Worm (Caenorhabditis elegans) whole organism, young adult: ENCODE results near the gene Y39E4B.11.

Source experiments
- B0019.2 ChIP-seq: fragments of 200-800 bp; sonication (Bioruptor generic); conservative IDR thresholded peaks from 2 replicates; pipeline ENCODE4 v1.3.6; 2022; ENCODE audit warnings: missing genetic modification reagents, missing genetic modification characterization, missing compliant biosample characterization
- B0336.3 ChIP-seq: fragments of 200-800 bp; sonication (Bioruptor generic); IDR thresholded peaks from 2 replicates; pipeline ENCODE4 v1.3.6; 2022; ENCODE audit warnings: missing genetic modification characterization, missing compliant biosample characterization
- D2030.7 ChIP-seq: fragments of 200-800 bp; sonication (Bioruptor generic); IDR thresholded peaks from 2 replicates; pipeline ENCODE4 v1.3.6; 2022; ENCODE audit warnings: missing genetic modification reagents, missing genetic modification characterization, missing compliant biosample characterization
- F33H1.4 ChIP-seq: fragments of 200-800 bp; sonication (Bioruptor generic); IDR thresholded peaks from 2 replicates; pipeline ENCODE4 v1.3.6; 2022; ENCODE audit warnings: missing genetic modification reagents, missing genetic modification characterization, missing compliant biosample characterization
- F49E8.2 ChIP-seq: sonication (generic microtip); optimal IDR thresholded peaks from 3 replicates; lab custom pipeline; 2017; ENCODE audit warnings: missing genetic modification characterization, mild to moderate bottlenecking, missing compliant biosample characterization, antibody characterized with exemption, moderate library complexity; ENCODE audit not compliant: insufficient read depth
- F55B11.4 ChIP-seq: sonication (generic microtip); optimal IDR thresholded peaks from 2 replicates; lab custom pipeline; 2016; ENCODE audit warnings: missing compliant biosample characterization, missing genetic modification characterization, borderline replicate concordance; ENCODE audit not compliant: insufficient read depth
- F57A8.1 ChIP-seq: fragments of 200-800 bp; sonication (Bioruptor generic); optimal IDR thresholded peaks from 2 replicates; lab custom pipeline; 2018; ENCODE audit warnings: mild to moderate bottlenecking, missing genetic modification characterization, moderate library complexity, missing compliant biosample characterization
- T07F8.4 ChIP-seq: sonication (generic microtip); optimal IDR thresholded peaks from 2 replicates; lab custom pipeline; 2016; ENCODE audit warnings: mild to moderate bottlenecking, missing genetic modification characterization, moderate library complexity, missing compliant biosample characterization
- T26A5.8 ChIP-seq: sonication (generic microtip); optimal IDR thresholded peaks from 2 replicates; lab custom pipeline; 2016; ENCODE audit warnings: missing genetic modification characterization, missing compliant biosample characterization
- Y53F4B.3 ChIP-seq: fragments of 200-800 bp; sonication (Bioruptor generic); IDR thresholded peaks from 2 replicates; pipeline ENCODE4 v1.3.6; 2022; ENCODE audit warnings: missing genetic modification reagents, missing genetic modification characterization, missing compliant biosample characterization
- Y79H2A.3 ChIP-seq: fragments of 200-800 bp; sonication (Bioruptor generic); conservative IDR thresholded peaks from 2 replicates; pipeline ENCODE4 v1.3.6; 2022; ENCODE audit warnings: missing genetic modification reagents, missing genetic modification characterization, missing compliant biosample characterization
- ama-1 ChIP-seq, 3 experiments: fragments of 150-350 bp in 1 of 3; sonication (generic microtip) in 2 of 3; optimal IDR thresholded peaks; 2 replicates each; lab custom pipeline; 2014 to 2018; ENCODE audit warnings: missing biosample characterization in 2 of 3, missing genetic modification characterization in 2 of 3, missing genetic modification reagents in 2 of 3
- athp-1 ChIP-seq: sonication (generic microtip); optimal IDR thresholded peaks from 2 replicates; lab custom pipeline; 2017; ENCODE audit warnings: mild to moderate bottlenecking, missing genetic modification characterization, missing compliant biosample characterization
- attf-5 ChIP-seq: fragments of 200-800 bp; sonication (Bioruptor generic); optimal IDR thresholded peaks from 2 replicates; lab custom pipeline; 2018; ENCODE audit warnings: mild to moderate bottlenecking, missing genetic modification characterization, missing compliant biosample characterization
- bed-1 ChIP-seq: fragments of 200-800 bp; sonication (Bioruptor generic); IDR thresholded peaks from 2 replicates; pipeline ENCODE4 v1.3.6; 2022; ENCODE audit warnings: missing genetic modification reagents, missing genetic modification characterization, missing compliant biosample characterization
- ccch-3 ChIP-seq: fragments of 200-800 bp; sonication (Bioruptor generic); optimal IDR thresholded peaks from 2 replicates; lab custom pipeline; 2018; ENCODE audit warnings: mild to moderate bottlenecking, missing genetic modification characterization, missing compliant biosample characterization
- cebp-1 ChIP-seq, 2 experiments: fragments of 200-800 bp in 1 of 2; sonication (Bioruptor generic) in 1 of 2; sonication (generic microtip) in 1 of 2; IDR thresholded peaks in 1 of 2; optimal IDR thresholded peaks in 1 of 2; 2 replicates each; pipeline versions ENCODE4 v1.3.6 to Lab custom; 2017 to 2022; ENCODE audit warnings: missing compliant biosample characterization in 2 of 2, missing genetic modification characterization in 2 of 2, mild to moderate bottlenecking in 1 of 2, missing genetic modification reagents in 1 of 2, moderate library complexity in 1 of 2
- ceh-100 ChIP-seq: fragments of 200-800 bp; sonication (Bioruptor generic); IDR thresholded peaks from 2 replicates; pipeline ENCODE4 v1.3.6; 2022; ENCODE audit warnings: missing genetic modification reagents, missing genetic modification characterization, missing compliant biosample characterization
- ceh-91 ChIP-seq: fragments of 200-800 bp; sonication (Bioruptor generic); IDR thresholded peaks from 2 replicates; pipeline ENCODE4 v1.3.6; 2022; ENCODE audit warnings: missing genetic modification reagents, missing genetic modification characterization, missing compliant biosample characterization
- dox-1 ChIP-seq: fragments of 200-800 bp; sonication (Bioruptor generic); IDR thresholded peaks from 2 replicates; pipeline ENCODE4 v1.3.6; 2022; ENCODE audit warnings: missing genetic modification reagents, missing genetic modification characterization, missing compliant biosample characterization
- dpl-1 ChIP-seq: fragments of 150-350 bp; optimal IDR thresholded peaks from 2 replicates; lab custom pipeline; 2014; ENCODE audit warnings: missing biosample characterization, missing genetic modification reagents, missing genetic modification characterization
- efl-1 ChIP-seq: fragments of 150-350 bp; optimal IDR thresholded peaks from 2 replicates; lab custom pipeline; 2014; ENCODE audit warnings: missing biosample characterization, missing genetic modification reagents, missing genetic modification characterization
- egl-18 ChIP-seq: fragments of 200-800 bp; sonication (Bioruptor generic); IDR thresholded peaks from 2 replicates; pipeline ENCODE4 v1.3.6; 2022; ENCODE audit warnings: missing genetic modification reagents, missing genetic modification characterization, missing compliant biosample characterization
- egl-44 ChIP-seq: fragments of 200-800 bp; sonication (Bioruptor generic); IDR thresholded peaks from 2 replicates; pipeline ENCODE4 v1.3.6; 2022; ENCODE audit warnings: missing genetic modification reagents, missing genetic modification characterization, missing compliant biosample characterization
- ekl-4 ChIP-seq: fragments of 200-800 bp; sonication (Bioruptor generic); IDR thresholded peaks from 2 replicates; pipeline ENCODE4 v1.3.6; 2022; ENCODE audit warnings: missing genetic modification reagents, missing genetic modification characterization, missing compliant biosample characterization
- fkh-3 ChIP-seq: sonication (generic microtip); optimal IDR thresholded peaks from 2 replicates; lab custom pipeline; 2016; ENCODE audit warnings: mild to moderate bottlenecking, missing genetic modification characterization, missing compliant biosample characterization
- gei-17 ChIP-seq: fragments of 200-800 bp; sonication (Bioruptor generic); optimal IDR thresholded peaks from 2 replicates; lab custom pipeline; 2018; ENCODE audit warnings: mild to moderate bottlenecking, missing genetic modification characterization, missing compliant biosample characterization
- hrde-1 ChIP-seq: sonication (generic microtip); optimal IDR thresholded peaks from 2 replicates; lab custom pipeline; 2016; ENCODE audit warnings: missing genetic modification characterization, mild to moderate bottlenecking, missing compliant biosample characterization, moderate library complexity, missing genotype, missing genetic modification reagents, borderline replicate concordance
- hsf-1 ChIP-seq: fragments of 200-800 bp; sonication (Bioruptor generic); IDR thresholded peaks from 2 replicates; pipeline ENCODE4 v1.3.6; 2022; ENCODE audit warnings: missing genetic modification reagents, missing genetic modification characterization, missing compliant biosample characterization
- lin-26 ChIP-seq: fragments of 200-800 bp; sonication (Bioruptor generic); IDR thresholded peaks from 2 replicates; pipeline ENCODE4 v1.3.6; 2022; ENCODE audit warnings: missing genetic modification reagents, missing genetic modification characterization, missing compliant biosample characterization
- lin-54 ChIP-seq: fragments of 200-800 bp; sonication (Bioruptor generic); optimal IDR thresholded peaks from 2 replicates; lab custom pipeline; 2018; ENCODE audit warnings: mild to moderate bottlenecking, missing genetic modification characterization, missing compliant biosample characterization
- lir-1 ChIP-seq: fragments of 200-800 bp; sonication (Bioruptor generic); conservative IDR thresholded peaks from 2 replicates; pipeline ENCODE4 v1.3.6; 2022; ENCODE audit warnings: missing genetic modification reagents, missing genetic modification characterization, missing compliant biosample characterization
- lsl-1 ChIP-seq: fragments of 200-800 bp; sonication (Bioruptor generic); optimal IDR thresholded peaks from 2 replicates; lab custom pipeline; 2018; ENCODE audit warnings: mild to moderate bottlenecking, missing genetic modification characterization, moderate library complexity, missing compliant biosample characterization
- madf-6 ChIP-seq: fragments of 200-800 bp; sonication (Bioruptor generic); IDR thresholded peaks from 2 replicates; pipeline ENCODE4 v1.3.6; 2022; ENCODE audit warnings: missing genetic modification reagents, missing genetic modification characterization, missing compliant biosample characterization
- nhr-179 ChIP-seq: sonication (generic microtip); optimal IDR thresholded peaks from 2 replicates; lab custom pipeline; 2016; ENCODE audit warnings: mild to moderate bottlenecking, missing genetic modification characterization, missing compliant biosample characterization
- nhr-27 ChIP-seq: fragments of 200-800 bp; sonication (Bioruptor generic); optimal IDR thresholded peaks from 2 replicates; lab custom pipeline; 2018; ENCODE audit warnings: mild to moderate bottlenecking, missing genetic modification characterization, moderate library complexity, missing compliant biosample characterization
- snpc-1.3 ChIP-seq: sonication (generic microtip); optimal IDR thresholded peaks from 2 replicates; lab custom pipeline; 2017; ENCODE audit warnings: missing genetic modification characterization, mild to moderate bottlenecking, missing compliant biosample characterization, antibody characterized with exemption, moderate library complexity, missing genotype, missing genetic modification reagents; ENCODE audit not compliant: insufficient read depth
- sptf-2 ChIP-seq: fragments of 200-800 bp; sonication (Bioruptor generic); optimal IDR thresholded peaks from 2 replicates; lab custom pipeline; 2018; ENCODE audit warnings: mild to moderate bottlenecking, missing genetic modification characterization, missing compliant biosample characterization
- tlf-1 ChIP-seq: fragments of 200-800 bp; sonication (Bioruptor generic); optimal IDR thresholded peaks from 2 replicates; lab custom pipeline; 2018; ENCODE audit warnings: mild to moderate bottlenecking, missing genetic modification characterization, missing compliant biosample characterization
- unc-130 ChIP-seq: sonication (generic microtip); optimal IDR thresholded peaks from 2 replicates; lab custom pipeline; 2016; ENCODE audit warnings: missing genetic modification reagents, missing genetic modification characterization, missing compliant biosample characterization
- xnd-1 ChIP-seq: sonication (generic microtip); optimal IDR thresholded peaks from 2 replicates; lab custom pipeline; 2016; ENCODE audit warnings: missing genotype, missing genetic modification reagents, missing genetic modification characterization, missing compliant biosample characterization
- ztf-18 ChIP-seq: sonication (generic microtip); optimal IDR thresholded peaks from 2 replicates; lab custom pipeline; 2016; ENCODE audit warnings: missing genotype, mild to moderate bottlenecking, missing genetic modification characterization, missing compliant biosample characterization

Gene Y39E4B.11

DNA sequence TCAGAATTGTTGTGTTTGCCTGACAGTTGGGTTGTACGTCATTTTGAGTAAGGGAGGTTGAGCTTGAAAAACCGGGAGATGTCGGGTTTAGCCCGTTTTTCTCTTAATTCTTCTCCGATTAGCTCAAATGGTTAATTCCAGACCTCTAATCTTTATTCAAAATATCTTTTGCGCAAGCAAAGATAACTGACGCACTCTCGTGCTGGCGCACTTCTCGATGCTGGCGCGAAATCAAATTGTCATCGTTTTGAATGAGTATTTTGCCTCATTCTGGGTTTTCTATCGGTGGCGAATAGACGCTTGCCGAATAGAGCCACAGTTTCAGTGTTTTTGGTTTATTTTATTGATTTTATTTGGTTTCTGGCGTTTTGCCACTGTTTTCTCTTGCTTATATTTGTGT, 44.1 kb upstream of the Y39E4B.11 start (continued):
- TF ChIP-seq ceh-91 (no peak), bed-1 (GFP tag; lab: Robert Waterston, UW) (no peak), gei-17 (GFP tag; lab: Kevin White, UChicago) (no peak), hrde-1 (no peak), lir-1 (GFP tag; lab: Robert Waterston, UW) (no peak), athp-1 (no peak), ekl-4 (GFP tag; lab: Robert Waterston, UW) (no peak), Y53F4B.3 (no peak), egl-18 (GFP tag; lab: Robert Waterston, UW) (0 out of 2 replicates have a peak, but pooled peaks have one; percentile 52), ztf-18 (tag; lab: Kevin White, UChicago) (peak; percentile 91), lin-54 (GFP tag; lab: Kevin White, UChicago) (peak; percentile 62), F55B11.4 (tag; lab: Kevin White, UChicago) (no peak), efl-1 (GFP tag; lab: Kevin White, UChicago) (peak; percentile 45), sptf-2 (no peak), T26A5.8 (no peak), B0336.3 (no peak), cebp-1 (GFP tag; IDR thresholded peaks at IDR 0.05; lab: Robert Waterston, UW) (no peak), cebp-1 (tag; optimal IDR thresholded peaks at IDR 0.05; lab: Kevin White, UChicago) (no peak), xnd-1 (tag; lab: Kevin White, UChicago) (peak; percentile 55), nhr-179 (no peak), D2030.7 (GFP tag; lab: Robert Waterston, UW) (no peak), F57A8.1 (GFP tag; lab: Kevin White, UChicago) (no peak), unc-130 (no peak), tlf-1 (GFP tag; lab: Kevin White, UChicago) (no peak), T07F8.4 (tag; lab: Kevin White, UChicago) (no peak)

DNA sequence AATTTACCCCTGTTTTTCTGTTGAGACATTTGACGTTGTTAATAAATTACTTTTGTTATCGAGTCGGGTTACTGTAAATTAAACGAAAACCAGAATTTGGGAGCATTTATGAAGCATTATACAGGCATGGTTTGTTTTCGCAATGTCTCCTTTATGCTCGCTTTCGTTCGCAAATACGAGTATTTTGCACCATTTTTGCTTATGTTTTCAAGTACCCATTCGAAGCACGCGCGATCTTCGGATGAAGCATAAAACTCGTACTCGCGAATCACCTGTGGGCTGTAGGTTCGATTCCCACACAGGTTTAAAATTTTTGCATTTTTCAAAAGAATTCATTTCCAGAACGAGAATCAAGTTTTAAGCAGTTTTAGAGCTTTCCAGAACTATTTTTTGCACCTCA, 39.9 kb upstream of the Y39E4B.11 start:
- TF ChIP-seq Y79H2A.3, result no peak
- no peak for TF ChIP-seq hsf-1 (GFP tag; lab: Robert Waterston, UW)
- no peak for TF ChIP-seq egl-44 (GFP tag; lab: Robert Waterston, UW)
- TF ChIP-seq xnd-1 (tag; lab: Kevin White, UChicago), result no peak
- no peak for TF ChIP-seq lin-26 (GFP tag; lab: Robert Waterston, UW)
- TF ChIP-seq dox-1 (GFP tag; lab: Robert Waterston, UW), result no peak
- no peak for TF ChIP-seq cebp-1 (GFP tag; IDR thresholded peaks at IDR 0.05; lab: Robert Waterston, UW)
- no peak for TF ChIP-seq cebp-1 (tag; optimal IDR thresholded peaks at IDR 0.05; lab: Kevin White, UChicago)
- no peak for TF ChIP-seq ceh-100
- TF ChIP-seq B0019.2, result no peak
- TF ChIP-seq ccch-3 (GFP tag; lab: Kevin White, UChicago), result no peak
- TF ChIP-seq gei-17 (GFP tag; lab: Kevin White, UChicago), result no peak
- TF ChIP-seq dpl-1 (GFP tag; lab: Kevin White, UChicago), result no peak

DNA sequence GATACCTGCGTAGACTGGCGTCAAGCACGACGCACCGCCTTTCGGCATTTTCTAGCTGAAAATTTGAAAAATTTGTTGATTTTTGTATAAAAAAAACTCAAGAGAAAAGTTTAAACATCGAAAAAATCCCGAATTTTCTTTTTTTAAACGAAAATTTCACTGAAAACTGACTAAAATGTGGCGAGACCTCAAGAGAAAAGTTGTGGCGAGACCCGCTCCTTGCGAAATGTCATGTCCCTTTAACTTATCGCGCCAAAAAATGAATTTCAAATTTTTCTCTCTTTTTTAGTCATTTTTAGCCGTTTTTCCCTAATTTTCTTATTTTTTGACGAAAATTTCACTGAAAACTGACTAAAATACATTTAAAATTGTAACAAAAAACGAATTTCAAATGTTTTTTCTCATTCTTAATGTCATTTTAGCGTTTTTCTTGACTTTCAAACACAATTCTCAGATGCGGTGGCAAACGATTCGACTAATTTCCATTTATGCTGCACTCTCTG, 35.3 kb upstream of the Y39E4B.11 start, which contains the start of the genes snpc-1.2 and Y39E4B.5:
TSS of gene snpc-1.2 (minus strand) at position 78 of the 503 bp plus-strand sequence.
TSS of gene Y39E4B.5 (plus strand) at position 453 of the 503 bp plus-strand sequence.
- TF ChIP-seq D2030.7 (GFP tag; lab: Robert Waterston, UW) (peak; percentile 46; the same call in 1 of the 2 replicates), efl-1 (GFP tag; lab: Kevin White, UChicago) (peak; percentile 71), Y79H2A.3 (no peak), dpl-1 (GFP tag; lab: Kevin White, UChicago) (peak; percentile 43), lsl-1 (GFP tag; lab: Kevin White, UChicago) (peak; percentile 44), F49E8.2 (tag; lab: Kevin White, UChicago) (no peak), lin-54 (GFP tag; lab: Kevin White, UChicago) (peak; percentile 7), B0336.3 (no peak), F33H1.4 (GFP tag; lab: Robert Waterston, UW) (peak; percentile 76), ceh-91 (0 out of 2 replicates have a peak, but pooled peaks have one; percentile 14), attf-5 (no peak), ama-1 (optimal IDR thresholded peaks at IDR 0.05; lab: Kevin White, UChicago) (no peak), ama-1 (GFP tag; optimal IDR thresholded peaks at IDR 0.05; lab: Kevin White, UChicago) (no peak), madf-6 (GFP tag; lab: Robert Waterston, UW) (peak; percentile 40; the same call in 1 of the 2 replicates), fkh-3 (no peak), xnd-1 (tag; lab: Kevin White, UChicago) (peak; percentile 12), nhr-27 (tag; lab: Kevin White, UChicago) (no peak), cebp-1 (GFP tag; IDR thresholded peaks at IDR 0.05; lab: Robert Waterston, UW) (no peak), cebp-1 (tag; optimal IDR thresholded peaks at IDR 0.05; lab: Kevin White, UChicago) (no peak), snpc-1.3 (tag; lab: Kevin White, UChicago) (peak; percentile 23)
